Fruit fly (Drosophila melanogaster): Measurements from ENCODE around the gene CG14563.

CG14563 gene

DNA sequence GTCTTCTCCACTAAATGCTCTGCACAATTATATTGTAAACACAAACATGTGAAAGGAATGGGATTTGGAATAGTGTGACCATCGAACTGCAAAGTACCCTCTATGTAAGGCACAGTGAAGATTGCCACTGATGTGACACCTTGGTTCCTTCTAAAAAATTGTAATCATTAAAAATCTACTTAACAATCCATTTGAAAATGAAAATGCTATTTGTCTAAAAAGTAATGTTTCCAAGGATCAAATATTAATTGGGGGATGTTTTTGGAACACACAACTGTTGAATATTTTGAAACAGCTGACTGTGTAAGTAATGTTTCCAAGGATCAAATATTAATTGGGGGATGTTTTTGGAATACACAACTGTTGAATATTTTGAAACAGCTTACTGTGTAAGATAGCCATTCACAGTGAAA is 14.0 kb downstream of the CG14563 start, which contains the start of gene CG32448 (continued):
- TF ChIP-seq eyg (GFP tag; optimal IDR thresholded peaks at IDR 0.05) (no peak), CG11247 (GFP tag; IDR thresholded peaks at IDR 0.05) (peak; percentile 79), Dip2 (GFP tag; IDR thresholded peaks at IDR 0.05) (no peak), ind (GFP tag; optimal IDR thresholded peaks at IDR 0.05) (peak; percentile 73), CG1832 (GFP tag; optimal IDR thresholded peaks at IDR 0.05) (no peak), CG8944 (GFP tag; optimal IDR thresholded peaks at IDR 0.05) (peak; percentile 64), Sry-β (GFP tag; optimal IDR thresholded peaks at IDR 0.05) (no peak), CG3407 (GFP tag; optimal IDR thresholded peaks at IDR 0.05) (no peak), Fer3 (tag; optimal IDR thresholded peaks at IDR 0.05) (peak; percentile 34), GATAe (GFP tag; conservative IDR thresholded peaks at IDR 0.05) (no peak), Lhr (GFP tag; optimal IDR thresholded peaks at IDR 0.05) (no peak), CG7987 (GFP tag; optimal IDR thresholded peaks at IDR 0.05) (no peak), CG16813 (GFP tag; IDR thresholded peaks at IDR 0.05; ENCODE audit: partially characterized antibody) (no peak), CG15601 (tag; optimal IDR thresholded peaks at IDR 0.05) (peak; percentile 11), vnd (GFP tag; IDR thresholded peaks at IDR 0.05; ENCODE audit: partially characterized antibody) (no peak), Usf (GFP tag; optimal IDR thresholded peaks at IDR 0.05) (no peak), CG15696 (tag; optimal IDR thresholded peaks at IDR 0.05) (peak; percentile 48), CG13296 (GFP tag; optimal IDR thresholded peaks at IDR 0.05) (no peak), Hmx (GFP tag; optimal IDR thresholded peaks at IDR 0.05) (no peak), CG8281 (tag; optimal IDR thresholded peaks at IDR 0.05) (no peak), hb (GFP tag; IDR thresholded peaks at IDR 0.05; ENCODE audit: partially characterized antibody) (no peak), E2f2 (GFP tag; IDR thresholded peaks at IDR 0.05) (peak; percentile 30; the same call in 1 of the 2 replicates), jing (GFP tag; optimal IDR thresholded peaks at IDR 0.05) (no peak), Six4 (GFP tag; optimal IDR thresholded peaks at IDR 0.05) (peak; percentile 40), CG4854 (GFP tag; optimal IDR thresholded peaks at IDR 0.05) (no peak), so (GFP tag; IDR thresholded peaks at IDR 0.05) (0 out of 3 replicates have a peak, but pooled peaks have one; percentile 39), lab (GFP tag; optimal IDR thresholded peaks at IDR 0.05) (no peak), Rfx (GFP tag; IDR thresholded peaks at IDR 0.05) (peak; percentile 84), CG18619 (GFP tag; optimal IDR thresholded peaks at IDR 0.05) (peak; percentile 33), CG32532 (GFP tag; IDR thresholded peaks at IDR 0.05) (peak; percentile 76), CG9215 (GFP tag; IDR thresholded peaks at IDR 0.05) (peak; percentile 60), CG15011 (GFP tag; optimal IDR thresholded peaks at IDR 0.05) (no peak), tap (tag; optimal IDR thresholded peaks at IDR 0.05) (no peak)

- no peak for TF ChIP-seq gt (GFP tag; IDR thresholded peaks at IDR 0.05)
- TF ChIP-seq CG18619 (GFP tag; optimal IDR thresholded peaks at IDR 0.05) = no peak
- TF ChIP-seq z (GFP tag; IDR thresholded peaks at IDR 0.05) = no peak
- TF ChIP-seq tap (tag; optimal IDR thresholded peaks at IDR 0.05) = no peak
- no peak for TF ChIP-seq CG8281 (tag; optimal IDR thresholded peaks at IDR 0.05)
- no peak for TF ChIP-seq Sox102F (GFP tag; optimal IDR thresholded peaks at IDR 0.05)
- no peak for TF ChIP-seq E2f2 (GFP tag; IDR thresholded peaks at IDR 0.05)
- TF ChIP-seq CG16863 (GFP tag; optimal IDR thresholded peaks at IDR 0.05) = no peak
These were observed 15.1 kb downstream of the CG14563 start for dm6 chr3L:21827130-21827529.

DNA sequence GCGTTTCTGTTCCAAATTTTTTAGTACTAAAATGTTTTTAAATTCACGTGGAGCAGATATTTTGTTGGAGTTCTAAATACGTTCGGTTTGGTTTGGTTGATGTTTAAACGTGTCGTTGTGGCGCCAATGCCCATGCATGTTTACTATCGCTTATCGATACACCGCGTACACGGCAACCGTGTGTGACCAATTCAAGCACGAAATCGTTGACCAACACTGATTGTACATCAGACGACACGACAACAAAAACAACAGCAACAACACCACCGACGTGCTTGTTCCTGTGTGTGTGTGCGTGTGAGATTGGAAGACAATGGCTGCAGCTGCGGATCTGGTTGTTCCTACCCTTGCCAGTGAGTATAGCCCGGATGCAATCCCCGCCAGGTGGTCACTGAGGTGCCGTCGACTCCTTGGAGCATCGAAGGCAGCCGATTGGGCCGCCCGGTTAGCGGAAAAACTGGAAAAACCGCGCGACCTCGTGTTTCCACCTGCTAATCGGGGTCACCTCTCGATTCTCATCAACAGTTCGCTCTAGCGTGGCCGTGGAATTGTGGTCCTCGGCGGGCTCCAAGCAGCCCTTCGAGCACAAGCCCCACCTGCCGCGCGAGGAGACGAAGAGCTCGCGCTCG is 17.3 kb downstream of the CG14563 start, which contains the start of gene eIF2A:
Gene eIF2A, plus strand, starts transcription at position 16 of the 629 bp plus-strand sequence.
- peak; percentile 41 to 55 for TF ChIP-seq Pdp1 (GFP tag; optimal IDR thresholded peaks at IDR 0.05)
- TF ChIP-seq CG6791 (GFP tag; IDR thresholded peaks at IDR 0.05; ENCODE audit: partially characterized antibody) = peak; percentile 89
- peak; percentile 83 for TF ChIP-seq CrebB (tag; optimal IDR thresholded peaks at IDR 0.05)
- peak; percentile 63 for TF ChIP-seq CG9609 (GFP tag; optimal IDR thresholded peaks at IDR 0.05)
- TF ChIP-seq bigmax (GFP tag; optimal IDR thresholded peaks at IDR 0.05) = peak; percentile 46
- TF ChIP-seq hth (optimal IDR thresholded peaks at IDR 0.05) = no peak
- TF ChIP-seq HLH4C (GFP tag; IDR thresholded peaks at IDR 0.05; ENCODE audit: partially characterized antibody) = peak; percentile 71
- TF ChIP-seq CG17186 (GFP tag; optimal IDR thresholded peaks at IDR 0.05) = peak; percentile 87
- TF ChIP-seq fd64A (GFP tag; optimal IDR thresholded peaks at IDR 0.05) = no peak
- peak; percentile 35 for TF ChIP-seq Atf-2 (GFP tag; optimal IDR thresholded peaks at IDR 0.05)
- TF ChIP-seq klu (GFP tag; IDR thresholded peaks at IDR 0.05) = no peak
- TF ChIP-seq CG5180 (GFP tag; optimal IDR thresholded peaks at IDR 0.05) = no peak

Data from whole organism, embryonic.